Fruit fly (Drosophila melanogaster) S2 (cell line): ENCODE measurements around the gene Kaz-m1.

ENCODE experiments used
- CG8478 ChIP-seq: fragments of >200 bp; optimal IDR thresholded peaks from 2 replicates; lab custom pipeline; 2018
- CTCF ChIP-seq, 2 experiments: fragments of >200 bp; optimal IDR thresholded peaks; 2 replicates each; lab custom pipeline; 2018

Kaz-m1 gene

dm6 chr3R:26062911-26063310 lies 48.4 kb downstream of the Kaz-m1 start, which contains the start of gene CG14551:
Gene CG14551 (minus strand): TSS chr3R:26063011.
- no peak for TF ChIP-seq CG8478 (lab: Kevin White, UChicago)
- no peak for TF ChIP-seq CTCF (optimal IDR thresholded peaks at IDR 0.05; lab: Kevin White, UChicago)

dm6 chr3R:26064708-26065107 lies 50.2 kb downstream of the Kaz-m1 start:
- TF ChIP-seq CG8478 (lab: Kevin White, UChicago) (no peak), CTCF (optimal IDR thresholded peaks at IDR 0.05; lab: Kevin White, UChicago) (no peak)
